Worm (Caenorhabditis elegans) whole organism, L3 larva: Measurements from ENCODE around the gene acly-1.
A peak's percentile ranks its signal among the peaks of the same experiment; 100 is the strongest.

Experiments
- R02D3.7 ChIP-seq: fragments of 150-350 bp; optimal IDR thresholded peaks from 2 replicates; lab custom pipeline; 2014; ENCODE audit warnings: missing biosample characterization, missing genetic modification characterization
- ZK546.5 ChIP-seq: sonication (generic microtip); optimal IDR thresholded peaks from 2 replicates; lab custom pipeline; 2017; ENCODE audit warnings: missing biosample characterization, missing genetic modification characterization
- ama-1 ChIP-seq: fragments of 150-350 bp; optimal IDR thresholded peaks from 2 replicates; lab custom pipeline; 2018
- ceh-16 ChIP-seq: sonication (generic microtip); optimal IDR thresholded peaks from 2 replicates; lab custom pipeline; 2017; ENCODE audit warnings: missing biosample characterization, missing genetic modification characterization
- ceh-9 ChIP-seq: sonication (generic microtip); optimal IDR thresholded peaks from 2 replicates; lab custom pipeline; 2018; ENCODE audit warnings: missing biosample characterization, missing genetic modification characterization
- daf-12 ChIP-seq: fragments of 150-350 bp; optimal IDR thresholded peaks from 2 replicates; lab custom pipeline; 2014; ENCODE audit warnings: missing biosample characterization, missing genetic modification reagents, missing genetic modification characterization
- egl-27 ChIP-seq: sonication (generic microtip); optimal IDR thresholded peaks from 4 replicates; lab custom pipeline; 2017; ENCODE audit warnings: missing biosample characterization, missing genetic modification reagents, missing genetic modification characterization
- egl-5 ChIP-seq: fragments of 150-350 bp; optimal IDR thresholded peaks from 2 replicates; lab custom pipeline; 2017; ENCODE audit warnings: missing biosample characterization, missing genetic modification reagents, missing genetic modification characterization, inconsistent platforms
- elt-1 ChIP-seq: fragments of 150-350 bp; optimal IDR thresholded peaks from 2 replicates; lab custom pipeline; 2014; ENCODE audit warnings: missing biosample characterization, missing genetic modification characterization
- elt-2 ChIP-seq: sonication (generic microtip); optimal IDR thresholded peaks from 2 replicates; lab custom pipeline; 2016; ENCODE audit warnings: missing genetic modification reagents, mild to moderate bottlenecking, missing genetic modification characterization, missing compliant biosample characterization
- eor-1 ChIP-seq, 2 experiments: fragments of 150-350 bp; optimal IDR thresholded peaks; 2 replicates each; lab custom pipeline; 2014 to 2018; ENCODE audit warnings: missing biosample characterization in 2 of 2, missing genetic modification characterization in 2 of 2
- fkh-10 ChIP-seq: sonication (generic microtip); optimal IDR thresholded peaks from 2 replicates; lab custom pipeline; 2017; ENCODE audit warnings: missing biosample characterization, missing genetic modification reagents, missing genetic modification characterization
- fkh-2 ChIP-seq: fragments of 150-350 bp; optimal IDR thresholded peaks from 2 replicates; lab custom pipeline; 2014; ENCODE audit warnings: missing biosample characterization, missing genetic modification reagents, missing genetic modification characterization
- fos-1 ChIP-seq: fragments of 150-350 bp; optimal IDR thresholded peaks from 2 replicates; lab custom pipeline; 2014; ENCODE audit warnings: missing biosample characterization, missing genetic modification characterization
- hmg-11 ChIP-seq: sonication (generic microtip); optimal IDR thresholded peaks from 2 replicates; lab custom pipeline; 2016; ENCODE audit warnings: missing genetic modification characterization, missing compliant biosample characterization
- lin-15B ChIP-seq: fragments of 150-350 bp; optimal IDR thresholded peaks from 2 replicates; lab custom pipeline; 2014; ENCODE audit warnings: missing biosample characterization, missing genetic modification characterization
- lin-39 ChIP-seq: fragments of 150-350 bp; optimal IDR thresholded peaks from 2 replicates; lab custom pipeline; 2018; ENCODE audit warnings: missing biosample characterization, missing genetic modification reagents, missing genetic modification characterization
- lsy-12 ChIP-seq: sonication (generic microtip); optimal IDR thresholded peaks from 2 replicates; lab custom pipeline; 2016; ENCODE audit warnings: mild to moderate bottlenecking, missing genetic modification characterization, missing compliant biosample characterization
- nfya-1 ChIP-seq: sonication (generic microtip); optimal IDR thresholded peaks from 2 replicates; lab custom pipeline; 2017; ENCODE audit warnings: missing genetic modification characterization, mild to moderate bottlenecking, missing compliant biosample characterization, antibody characterized with exemption, moderate library complexity; ENCODE audit not compliant: insufficient read depth
- nhr-11 ChIP-seq: fragments of 150-350 bp; optimal IDR thresholded peaks from 2 replicates; lab custom pipeline; 2014; ENCODE audit warnings: missing biosample characterization, missing genetic modification characterization
- nhr-12 ChIP-seq: fragments of 150-350 bp; optimal IDR thresholded peaks from 2 replicates; lab custom pipeline; 2014; ENCODE audit warnings: missing biosample characterization, missing genetic modification characterization
- nhr-23 ChIP-seq: fragments of 150-350 bp; optimal IDR thresholded peaks from 2 replicates; lab custom pipeline; 2014; ENCODE audit warnings: missing biosample characterization, missing genetic modification reagents, missing genetic modification characterization
- nhr-237 ChIP-seq: fragments of 150-350 bp; optimal IDR thresholded peaks from 2 replicates; lab custom pipeline; 2014; ENCODE audit warnings: missing biosample characterization, missing genetic modification characterization
- nhr-25 ChIP-seq: sonication (generic microtip); optimal IDR thresholded peaks from 2 replicates; lab custom pipeline; 2017; ENCODE audit warnings: missing biosample characterization, missing genetic modification characterization
- nhr-28 ChIP-seq: fragments of 150-350 bp; optimal IDR thresholded peaks from 2 replicates; lab custom pipeline; 2014; ENCODE audit warnings: missing biosample characterization, missing genetic modification characterization
- nhr-43 ChIP-seq: sonication (generic microtip); optimal IDR thresholded peaks from 2 replicates; lab custom pipeline; 2016; ENCODE audit warnings: mild to moderate bottlenecking, missing genetic modification characterization, missing compliant biosample characterization; ENCODE audit not compliant: poor library complexity, severe bottlenecking
- nhr-67 ChIP-seq: fragments of 150-350 bp; optimal IDR thresholded peaks from 2 replicates; lab custom pipeline; 2014; ENCODE audit warnings: missing biosample characterization, missing genetic modification characterization
- nhr-76 ChIP-seq: fragments of 150-350 bp; sonication (generic microtip); optimal IDR thresholded peaks from 5 replicates; lab custom pipeline; 2014; ENCODE audit warnings: missing biosample characterization, missing genetic modification characterization
- pha-4 ChIP-seq: fragments of 150-350 bp; optimal IDR thresholded peaks from 2 replicates; lab custom pipeline; 2014; ENCODE audit warnings: missing biosample characterization, missing genetic modification reagents, missing genetic modification characterization
- pqm-1 ChIP-seq: fragments of 150-350 bp; optimal IDR thresholded peaks from 2 replicates; lab custom pipeline; 2017; ENCODE audit warnings: missing biosample characterization, missing genetic modification characterization, inconsistent platforms
- sea-2 ChIP-seq: fragments of 150-350 bp; sonication (generic microtip); optimal IDR thresholded peaks from 4 replicates; lab custom pipeline; 2014; ENCODE audit warnings: missing biosample characterization, missing genetic modification reagents, missing genetic modification characterization
- skn-1 ChIP-seq: fragments of 150-350 bp; optimal IDR thresholded peaks from 2 replicates; lab custom pipeline; 2014; ENCODE audit warnings: missing biosample characterization, missing genetic modification characterization
- snpc-4 ChIP-seq: fragments of 150-350 bp; optimal IDR thresholded peaks from 2 replicates; lab custom pipeline; 2014; ENCODE audit warnings: missing biosample characterization, missing genetic modification characterization
- tbx-2 ChIP-seq: sonication (generic microtip); optimal IDR thresholded peaks from 2 replicates; lab custom pipeline; 2016; ENCODE audit warnings: mild to moderate bottlenecking, missing genetic modification characterization, missing compliant biosample characterization
- unc-39 ChIP-seq: sonication (generic microtip); optimal IDR thresholded peaks from 4 replicates; lab custom pipeline; 2017; ENCODE audit warnings: missing biosample characterization, missing genetic modification characterization
- unc-62 ChIP-seq: fragments of 150-350 bp; sonication (generic microtip); optimal IDR thresholded peaks from 4 replicates; lab custom pipeline; 2014; ENCODE audit warnings: missing biosample characterization, missing genetic modification reagents, missing genetic modification characterization
- zag-1 ChIP-seq: fragments of 150-350 bp; optimal IDR thresholded peaks from 2 replicates; lab custom pipeline; 2014; ENCODE audit warnings: missing biosample characterization, missing genetic modification characterization

Gene acly-1

DNA sequence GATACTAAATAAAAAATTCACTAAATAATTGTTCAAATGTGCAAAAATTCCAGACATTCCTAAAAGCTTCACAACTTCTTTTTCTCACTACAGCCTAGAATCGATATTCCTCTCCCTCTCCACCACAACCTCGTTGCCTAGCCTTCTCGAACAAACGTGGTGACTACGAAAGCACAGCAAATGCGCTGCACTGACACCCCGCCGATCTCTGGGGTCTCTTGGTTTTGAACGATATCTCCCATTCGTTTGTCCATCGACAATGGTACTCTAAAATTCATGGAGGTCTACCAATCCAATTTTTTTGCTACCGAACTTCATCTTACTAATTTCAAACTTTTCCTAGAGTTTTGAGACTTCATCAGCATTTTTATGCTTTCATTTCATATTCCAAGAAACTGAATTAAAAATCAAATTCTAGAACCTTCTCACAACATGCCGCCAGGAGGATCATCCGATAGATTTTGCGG is 29.0 kb upstream of the acly-1 start, which contains the start of gene W05H7.1:
TSS of gene W05H7.1 (plus strand) at position 417 of the 467 bp plus-strand sequence.
- TF ChIP-seq ceh-16 (tag; lab: Kevin White, UChicago) = no peak
- peak; percentile 58 for TF ChIP-seq lin-39 (tag; lab: Kevin White, UChicago)
- no peak for TF ChIP-seq lsy-12 (tag; lab: Kevin White, UChicago)
- no peak for TF ChIP-seq tbx-2 (tag; lab: Kevin White, UChicago)
- no peak for TF ChIP-seq nhr-67
- TF ChIP-seq nhr-43 = no peak
- TF ChIP-seq nfya-1 (tag; lab: Kevin White, UChicago) = peak; percentile 73
- TF ChIP-seq daf-12 (tag; lab: Kevin White, UChicago) = no peak
- TF ChIP-seq nhr-28 = no peak
- no peak for TF ChIP-seq nhr-76 (tag; lab: Kevin White, UChicago)
- TF ChIP-seq ZK546.5 = no peak
- no peak for TF ChIP-seq egl-27 (tag; lab: Kevin White, UChicago)
- no peak for TF ChIP-seq unc-39 (tag; lab: Kevin White, UChicago)
- TF ChIP-seq nhr-25 (tag; lab: Kevin White, UChicago) = peak; percentile 63
- TF ChIP-seq fkh-2 (tag; lab: Kevin White, UChicago) = no peak
- TF ChIP-seq unc-62 (GFP tag; lab: Kevin White, UChicago) = no peak
- TF ChIP-seq nhr-11 = no peak
- TF ChIP-seq pha-4 (tag; lab: Kevin White, UChicago) = peak; percentile 62
- TF ChIP-seq R02D3.7 (tag; lab: Kevin White, UChicago) = no peak
- no peak for TF ChIP-seq zag-1 (tag; lab: Kevin White, UChicago)
- peak; percentile 30 for TF ChIP-seq lin-15B (tag; lab: Kevin White, UChicago)
- no peak for TF ChIP-seq eor-1 (tag; optimal IDR thresholded peaks at IDR 0.05; lab: Kevin White, UChicago)
- peak; percentile 48 for TF ChIP-seq nhr-23 (tag; lab: Kevin White, UChicago)
- TF ChIP-seq elt-2 (tag; lab: Kevin White, UChicago) = peak; percentile 15
- TF ChIP-seq fos-1 (tag; lab: Kevin White, UChicago) = no peak
- TF ChIP-seq elt-1 (tag; lab: Kevin White, UChicago) = no peak
- no peak for TF ChIP-seq nhr-12 (tag; lab: Kevin White, UChicago)
- peak; percentile 56 for TF ChIP-seq hmg-11 (tag; lab: Kevin White, UChicago)
- TF ChIP-seq snpc-4 = peak; percentile 32
- no peak for TF ChIP-seq sea-2
- no peak for TF ChIP-seq skn-1 (tag; lab: Kevin White, UChicago)
- TF ChIP-seq ama-1 = no peak
- peak; percentile 42 for TF ChIP-seq egl-5 (tag; lab: Kevin White, UChicago)
- TF ChIP-seq, all 47 proteins: peak for 10

DNA sequence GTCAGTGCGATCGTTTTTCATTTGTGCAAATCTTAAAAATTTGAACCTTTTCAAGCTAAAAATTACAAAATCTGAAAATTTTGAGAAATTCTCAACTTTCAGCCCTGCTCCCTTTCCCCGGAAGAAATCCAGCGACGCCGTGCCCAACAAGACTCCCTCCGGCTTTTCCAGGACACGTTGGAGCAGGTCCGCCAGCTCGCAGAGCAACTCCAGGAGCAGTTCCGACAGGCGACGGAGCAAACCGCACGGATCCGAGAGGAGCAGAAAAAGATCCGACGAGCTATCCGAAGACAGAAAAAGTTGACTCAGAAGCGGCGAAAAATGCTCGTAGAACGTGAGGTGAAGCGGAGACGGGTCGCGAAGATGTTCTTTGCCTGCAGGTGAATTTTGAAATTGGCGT is 28.1 kb upstream of the acly-1 start:
- no peak for TF ChIP-seq nhr-43
- no peak for TF ChIP-seq nhr-237 (tag; lab: Kevin White, UChicago)
- TF ChIP-seq fkh-10 = no peak
- TF ChIP-seq lsy-12 (tag; lab: Kevin White, UChicago) = no peak
- TF ChIP-seq pqm-1 (tag; lab: Kevin White, UChicago) = no peak
- TF ChIP-seq lin-15B (tag; lab: Kevin White, UChicago) = no peak
- TF ChIP-seq tbx-2 (tag; lab: Kevin White, UChicago) = no peak
- TF ChIP-seq ceh-9 (tag; lab: Kevin White, UChicago) = no peak
- TF ChIP-seq egl-27 (tag; lab: Kevin White, UChicago) = no peak

DNA sequence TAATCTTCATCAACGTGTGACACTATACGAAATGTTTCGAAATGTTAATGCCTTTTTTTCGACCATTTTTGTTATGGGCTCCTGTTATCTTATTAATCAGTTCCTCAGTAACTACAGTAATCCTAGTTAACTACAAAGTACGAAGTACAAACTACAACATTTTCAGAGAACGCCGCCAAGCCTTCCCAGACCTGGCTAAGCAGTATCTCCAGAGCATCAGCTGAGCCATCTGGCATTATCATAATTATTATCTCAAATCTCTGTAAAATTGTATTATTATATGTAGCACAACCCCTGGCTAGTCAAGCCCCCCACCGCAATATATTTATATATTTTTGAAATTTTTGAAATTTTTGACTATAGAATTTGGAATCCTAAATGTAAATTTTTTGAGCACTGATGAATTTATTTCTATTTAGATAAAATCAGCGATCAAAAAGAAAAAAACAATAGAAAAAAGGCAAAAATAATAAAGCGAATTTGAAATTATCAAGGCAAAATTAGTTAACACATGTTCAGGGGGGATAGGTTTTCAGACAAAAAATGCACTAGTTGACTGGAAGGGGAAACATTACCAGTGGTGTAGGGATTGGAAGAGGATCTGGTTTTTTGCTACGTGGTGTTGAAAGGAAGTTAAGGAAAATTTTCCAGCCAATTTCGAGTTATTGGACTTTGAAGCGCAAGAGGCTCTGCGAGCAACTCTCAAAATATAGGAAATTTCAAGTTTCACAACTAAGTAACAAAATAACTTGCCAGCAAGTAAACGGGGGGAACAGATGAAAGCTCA is 27.3 kb upstream of the acly-1 start:
- TF ChIP-seq nhr-23 (tag; lab: Kevin White, UChicago) = peak; percentile 1
- no peak for TF ChIP-seq R02D3.7 (tag; lab: Kevin White, UChicago)
- peak; percentile 79 for TF ChIP-seq ama-1
- TF ChIP-seq lsy-12 (tag; lab: Kevin White, UChicago) = peak; percentile 33
- peak; percentile 6 for TF ChIP-seq nhr-25 (tag; lab: Kevin White, UChicago)
- TF ChIP-seq nhr-76 (tag; lab: Kevin White, UChicago) = no peak
- TF ChIP-seq pha-4 (tag; lab: Kevin White, UChicago) = peak; percentile 22
